Fruit fly (Drosophila melanogaster) whole organism, embryonic: ENCODE measurements around the gene CG31076.

Source experiments
- CG32772 ChIP-seq: fragments of 200-800 bp; sonication (Bioruptor generic); IDR thresholded peaks from 2 replicates; pipeline ENCODE4 v1.3.6; 2022; ENCODE audit warnings: missing biosample characterization, missing genetic modification characterization
- CG7372 ChIP-seq: fragments of 200-800 bp; sonication (Bioruptor generic); IDR thresholded peaks from 2 replicates; pipeline ENCODE4 v1.3.6; 2022; ENCODE audit warnings: missing biosample characterization, missing genetic modification characterization
- CG7928 ChIP-seq: fragments of 200-800 bp; sonication (Bioruptor generic); optimal IDR thresholded peaks from 2 replicates; lab custom pipeline; 2017; ENCODE audit warnings: missing biosample characterization, mild to moderate bottlenecking, missing genetic modification characterization
- Drgx ChIP-seq: fragments of 200-800 bp; sonication (Bioruptor generic); IDR thresholded peaks from 2 replicates; pipeline ENCODE4 v1.3.6; 2022; ENCODE audit warnings: missing biosample characterization, missing genetic modification characterization
- Hr3 ChIP-seq: fragments of 200-800 bp; sonication (Bioruptor generic); optimal IDR thresholded peaks from 3 replicates; lab custom pipeline; 2016; ENCODE audit warnings: missing biosample characterization, missing genetic modification characterization
- Hsf ChIP-seq: fragments of 200-800 bp; sonication (Bioruptor generic); optimal IDR thresholded peaks from 3 replicates; lab custom pipeline; 2016; ENCODE audit warnings: missing biosample characterization, missing genetic modification characterization
- chinmo ChIP-seq: fragments of 200-800 bp; sonication (Bioruptor generic); IDR thresholded peaks from 4 replicates; pipeline ENCODE4 v1.3.6; 2022; ENCODE audit warnings: missing biosample characterization, missing genetic modification characterization; ENCODE audit not compliant: partially characterized antibody
- eyg ChIP-seq: fragments of 200-800 bp; sonication (Bioruptor generic); optimal IDR thresholded peaks from 3 replicates; lab custom pipeline; 2016; ENCODE audit warnings: missing biosample characterization, missing genetic modification characterization
- hth ChIP-seq: fragments of >200 bp; optimal IDR thresholded peaks from 2 replicates; lab custom pipeline; 2017; ENCODE audit warnings: inconsistent platforms
- rib ChIP-seq: fragments of 200-800 bp; sonication (Bioruptor generic); IDR thresholded peaks from 2 replicates; pipeline ENCODE4 v1.3.6; 2022; ENCODE audit warnings: missing biosample characterization, missing genetic modification characterization
- sob ChIP-seq: fragments of 200-800 bp; sonication (Bioruptor generic); IDR thresholded peaks from 2 replicates; pipeline ENCODE4 v1.3.6; 2022; ENCODE audit warnings: missing biosample characterization, missing genetic modification characterization
- usp ChIP-seq: fragments of >200 bp; optimal IDR thresholded peaks from 2 replicates; lab custom pipeline; 2017; ENCODE audit warnings: missing biosample characterization, missing genetic modification characterization

- no peak for TF ChIP-seq Hr3
- TF ChIP-seq CG32772 (GFP tag; lab: Robert Waterston, UW) = no peak
- TF ChIP-seq Drgx (GFP tag; lab: Robert Waterston, UW) = no peak
- TF ChIP-seq usp (GFP tag; lab: Kevin White, UChicago) = no peak
- TF ChIP-seq CG7372 (GFP tag; lab: Robert Waterston, UW) = no peak
- no peak for TF ChIP-seq rib
- no peak for TF ChIP-seq hth (lab: Kevin White, UChicago)
- no peak for TF ChIP-seq sob (GFP tag; lab: Robert Waterston, UW)
- TF ChIP-seq eyg (GFP tag; lab: Kevin White, UChicago) = no peak
- no peak for TF ChIP-seq CG7928 (GFP tag; lab: Kevin White, UChicago)
- no peak for TF ChIP-seq Hsf
- TF ChIP-seq chinmo = no peak
Observed at dm6 chr3R:26984437-26984836, 5.2 kb downstream of the CG31076 start.
